Worm (Caenorhabditis elegans) whole organism, early embryonic: ENCODE measurements around the gene srz-82.
"Not testable (repeated sequence)": the region's sequence is repeated elsewhere in the genome, so short reads cannot be mapped to it uniquely, and the experiment has no call there.

ENCODE experiments used
- B0310.2 ChIP-seq: sonication (generic microtip); optimal IDR thresholded peaks from 2 replicates; lab custom pipeline; 2016; ENCODE audit warnings: mild to moderate bottlenecking, missing genetic modification characterization, missing compliant biosample characterization
- F13C5.2 ChIP-seq: sonication (generic microtip); optimal IDR thresholded peaks from 2 replicates; lab custom pipeline; 2017; ENCODE audit warnings: mild to moderate bottlenecking, missing genetic modification characterization, inconsistent platforms, missing compliant biosample characterization
- aly-1 ChIP-seq: sonication (generic microtip); optimal IDR thresholded peaks from 2 replicates; lab custom pipeline; 2016; ENCODE audit warnings: missing genetic modification characterization, missing compliant biosample characterization
- ama-1 ChIP-seq: fragments of 150-350 bp; optimal IDR thresholded peaks from 2 replicates; lab custom pipeline; 2014
- ceh-13 ChIP-seq: fragments of 200-800 bp; sonication (Bioruptor generic); optimal IDR thresholded peaks from 2 replicates; lab custom pipeline; 2018; ENCODE audit warnings: mild to moderate bottlenecking, missing genetic modification characterization, missing compliant biosample characterization
- ceh-36 ChIP-seq: sonication (generic microtip); optimal IDR thresholded peaks from 2 replicates; lab custom pipeline; 2016; ENCODE audit warnings: missing genetic modification characterization, inconsistent platforms, missing compliant biosample characterization
- ets-7 ChIP-seq: sonication (generic microtip); optimal IDR thresholded peaks from 2 replicates; lab custom pipeline; 2016; ENCODE audit warnings: missing genotype, missing genetic modification characterization, missing compliant biosample characterization
- flt-1 ChIP-seq: fragments of 200-800 bp; sonication (Bioruptor generic); IDR thresholded peaks from 2 replicates; pipeline ENCODE4 v1.3.6; 2022; ENCODE audit warnings: missing genetic modification characterization, missing compliant biosample characterization
- hmbx-1 ChIP-seq: sonication (generic microtip); optimal IDR thresholded peaks from 2 replicates; lab custom pipeline; 2016; ENCODE audit warnings: mild to moderate bottlenecking, missing genetic modification characterization, missing compliant biosample characterization
- hmg-4 ChIP-seq: fragments of 200-800 bp; sonication (Bioruptor generic); optimal IDR thresholded peaks from 2 replicates; lab custom pipeline; 2018; ENCODE audit warnings: mild to moderate bottlenecking, missing genetic modification characterization, missing compliant biosample characterization
- hnd-1 ChIP-seq: sonication (generic microtip); optimal IDR thresholded peaks from 2 replicates; lab custom pipeline; 2016; ENCODE audit warnings: missing genetic modification characterization, missing compliant biosample characterization
- pes-1 ChIP-seq: fragments of 200-800 bp; sonication (Bioruptor generic); IDR thresholded peaks from 2 replicates; pipeline ENCODE4 v1.3.6; 2022; ENCODE audit warnings: missing genetic modification reagents, missing genetic modification characterization, missing compliant biosample characterization
- scrt-1 ChIP-seq: fragments of 200-800 bp; sonication (Bioruptor generic); IDR thresholded peaks from 2 replicates; pipeline ENCODE4 v1.3.6; 2022; ENCODE audit warnings: missing genetic modification characterization, missing compliant biosample characterization
- sea-1 ChIP-seq: fragments of 200-800 bp; sonication (Bioruptor generic); conservative IDR thresholded peaks from 2 replicates; pipeline ENCODE4 v1.3.6; 2022; ENCODE audit warnings: missing genetic modification characterization, missing compliant biosample characterization
- tbx-11 ChIP-seq: fragments of 200-800 bp; sonication (Bioruptor generic); IDR thresholded peaks from 2 replicates; pipeline ENCODE4 v1.3.6; 2022; ENCODE audit warnings: missing genetic modification characterization, missing compliant biosample characterization
- tbx-37 ChIP-seq: fragments of 200-800 bp; sonication (Bioruptor generic); conservative IDR thresholded peaks from 2 replicates; pipeline ENCODE4 v1.3.6; 2022; ENCODE audit warnings: missing genetic modification reagents, missing genetic modification characterization, missing compliant biosample characterization
- tra-4 ChIP-seq: sonication (generic microtip); optimal IDR thresholded peaks from 2 replicates; lab custom pipeline; 2017; ENCODE audit warnings: missing genetic modification characterization, missing compliant biosample characterization

Gene srz-82

ce11 chrIV:3482195-3482959, at the start of gene srz-82:
Gene srz-82 (plus strand): TSS chrIV:3482895.
- TF ChIP-seq hnd-1 (tag; lab: Kevin White, UChicago) = no peak
- TF ChIP-seq aly-1 (tag; lab: Kevin White, UChicago) = no peak
- no peak for TF ChIP-seq flt-1
- TF ChIP-seq ets-7 (tag; lab: Kevin White, UChicago) = no peak
- TF ChIP-seq ama-1 = no peak
- TF ChIP-seq pes-1 = no peak
- TF ChIP-seq scrt-1 (GFP tag; lab: Robert Waterston, UW) = no peak
- no peak for TF ChIP-seq tbx-11 (GFP tag; lab: Robert Waterston, UW)
- TF ChIP-seq B0310.2 (tag; lab: Kevin White, UChicago) = no peak
- no peak for TF ChIP-seq hmbx-1 (tag; lab: Kevin White, UChicago)
- TF ChIP-seq F13C5.2 = no peak
- TF ChIP-seq ceh-36 (tag; lab: Kevin White, UChicago) = no peak
- no peak for TF ChIP-seq tbx-37 (GFP tag; lab: Robert Waterston, UW)
- TF ChIP-seq hmg-4 (GFP tag; lab: Kevin White, UChicago) = no peak
- TF ChIP-seq ceh-13 (GFP tag; lab: Kevin White, UChicago) = no peak
- TF ChIP-seq tra-4 = no peak
- no peak for TF ChIP-seq sea-1 (GFP tag; lab: Robert Waterston, UW)

- TF ChIP-seq pes-1; hmg-4 (GFP tag; lab: Kevin White, UChicago); sea-1 (GFP tag; lab: Robert Waterston, UW): not testable (repeated sequence)
Observed at ce11 chrIV:3433387-3433786, 49.3 kb upstream of the srz-82 start, which contains the start of gene C04C3.7. Gene C04C3.7 (minus strand): TSS chrIV:3433487.

DNA sequence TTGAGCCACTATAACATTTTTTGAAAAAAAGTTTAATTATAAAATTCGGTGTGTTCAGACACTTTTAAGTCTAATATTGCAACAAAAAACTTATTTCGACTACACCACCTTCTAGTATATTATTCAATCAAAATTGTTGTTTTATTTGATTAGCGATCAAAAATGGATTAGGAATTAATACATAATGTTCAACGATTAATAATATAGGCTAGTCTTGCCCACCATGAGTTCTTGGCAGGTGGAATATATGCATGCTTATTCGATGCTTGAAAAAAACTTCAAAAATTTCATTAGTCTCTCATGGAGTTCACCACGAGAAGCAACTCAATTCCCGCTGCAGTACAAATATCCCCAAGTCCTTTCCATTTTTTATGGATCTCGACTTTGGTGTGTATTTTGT, 46.7 kb upstream of the srz-82 start, which contains the start of gene srz-32:
srz-32 (plus strand) TSS at position 301 of the 400 bp plus-strand sequence.
- TF ChIP-seq ceh-13 (GFP tag; lab: Kevin White, UChicago) (no peak), hmg-4 (GFP tag; lab: Kevin White, UChicago) (no peak), sea-1 (GFP tag; lab: Robert Waterston, UW) (no peak), ceh-36 (tag; lab: Kevin White, UChicago) (no peak), scrt-1 (GFP tag; lab: Robert Waterston, UW) (no peak), ama-1 (no peak), aly-1 (tag; lab: Kevin White, UChicago) (no peak), pes-1 (no peak), tra-4 (no peak), tbx-11 (GFP tag; lab: Robert Waterston, UW) (no peak)

DNA sequence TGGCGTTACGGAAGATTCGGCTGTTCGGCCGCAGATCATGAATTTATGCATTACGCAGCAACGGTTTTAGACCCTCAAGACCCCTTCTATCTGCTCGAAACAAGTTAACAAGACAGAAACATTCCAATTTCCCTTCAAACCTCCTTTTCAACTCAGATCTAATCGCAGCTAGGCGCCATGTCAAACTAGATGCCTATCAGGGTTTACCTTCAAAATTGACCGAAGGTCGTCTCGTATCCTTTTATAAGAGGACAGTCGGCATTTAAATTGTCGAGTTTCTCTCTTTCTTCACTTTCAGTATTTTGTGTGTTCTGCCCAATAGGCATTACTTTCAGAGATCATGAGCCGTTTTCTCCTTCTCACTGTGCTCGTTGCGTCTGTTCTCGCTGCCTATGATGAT, 44.7 kb upstream of the srz-82 start, which contains the start of gene grd-13:
grd-13 (plus strand) TSS at position 291 of the 400 bp plus-strand sequence.
- TF ChIP-seq flt-1 (no peak), B0310.2 (tag; lab: Kevin White, UChicago) (no peak), hmg-4 (GFP tag; lab: Kevin White, UChicago) (no peak), tbx-37 (GFP tag; lab: Robert Waterston, UW) (no peak), ets-7 (tag; lab: Kevin White, UChicago) (no peak), aly-1 (tag; lab: Kevin White, UChicago) (no peak), ceh-36 (tag; lab: Kevin White, UChicago) (no peak)

DNA sequence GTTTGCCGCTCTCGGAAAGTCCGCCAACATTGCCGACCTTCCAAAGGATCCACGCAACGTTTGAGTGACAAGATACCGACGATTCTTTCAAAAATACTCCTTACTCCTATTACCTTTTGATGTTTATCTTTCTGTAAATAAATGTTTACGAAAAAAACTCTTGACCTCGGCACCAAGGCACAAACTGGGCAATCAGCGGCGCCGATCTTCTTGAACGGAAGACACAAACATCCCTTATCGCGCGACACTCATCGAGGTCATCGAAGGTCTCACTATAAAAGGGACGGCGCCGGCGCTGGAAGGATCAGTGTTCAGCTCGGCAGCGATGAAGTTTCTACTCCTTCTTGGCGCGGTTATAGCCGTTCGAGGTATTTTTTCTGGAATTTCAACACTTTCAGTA, 43.3 kb upstream of the srz-82 start, which contains the start of gene grd-3:
grd-3 (plus strand) TSS at position 302 of the 400 bp plus-strand sequence.
- no peak for TF ChIP-seq B0310.2 (tag; lab: Kevin White, UChicago)
- TF ChIP-seq hmg-4 (GFP tag; lab: Kevin White, UChicago) = no peak
- TF ChIP-seq pes-1 = no peak
- TF ChIP-seq hmbx-1 (tag; lab: Kevin White, UChicago) = no peak
- TF ChIP-seq tbx-37 (GFP tag; lab: Robert Waterston, UW) = no peak
- TF ChIP-seq ceh-13 (GFP tag; lab: Kevin White, UChicago) = no peak
- no peak for TF ChIP-seq ceh-36 (tag; lab: Kevin White, UChicago)
- TF ChIP-seq ama-1 = no peak
- no peak for TF ChIP-seq sea-1 (GFP tag; lab: Robert Waterston, UW)
- no peak for TF ChIP-seq hnd-1 (tag; lab: Kevin White, UChicago)
- no peak for TF ChIP-seq aly-1 (tag; lab: Kevin White, UChicago)
- no peak for TF ChIP-seq F13C5.2
- TF ChIP-seq scrt-1 (GFP tag; lab: Robert Waterston, UW) = no peak
- TF ChIP-seq tbx-11 (GFP tag; lab: Robert Waterston, UW) = no peak
- TF ChIP-seq tra-4 = no peak
- TF ChIP-seq flt-1 = no peak
- no peak for TF ChIP-seq ets-7 (tag; lab: Kevin White, UChicago)

DNA sequence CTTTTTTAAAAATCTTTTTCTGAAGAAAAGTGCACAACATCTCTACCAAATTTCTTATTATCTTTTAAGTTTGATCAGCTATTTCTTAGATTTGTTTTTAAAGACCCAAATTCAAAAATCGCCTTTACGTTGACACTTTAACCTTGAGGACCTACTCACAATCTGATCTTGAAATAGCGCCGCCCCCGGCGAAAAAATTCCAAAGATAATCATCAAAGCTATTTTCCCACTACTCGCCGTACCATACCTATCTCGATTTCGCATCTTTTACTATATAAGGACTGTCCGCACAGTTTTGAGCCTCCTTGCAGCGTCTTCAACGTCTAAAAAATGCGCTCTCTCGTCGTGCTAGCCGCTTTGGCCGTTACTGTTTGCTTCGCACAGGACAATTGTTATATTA, 41.8 kb upstream of the srz-82 start, which contains the start of gene grd-10:
grd-10 (plus strand) TSS at position 208 of the 400 bp plus-strand sequence.
- TF ChIP-seq tbx-11 (GFP tag; lab: Robert Waterston, UW) (no peak), hmbx-1 (tag; lab: Kevin White, UChicago) (no peak), tbx-37 (GFP tag; lab: Robert Waterston, UW) (no peak), F13C5.2 (no peak), aly-1 (tag; lab: Kevin White, UChicago) (no peak), sea-1 (GFP tag; lab: Robert Waterston, UW) (no peak), tra-4 (no peak), scrt-1 (GFP tag; lab: Robert Waterston, UW) (no peak), ceh-13 (GFP tag; lab: Kevin White, UChicago) (no peak), pes-1 (no peak), hmg-4 (GFP tag; lab: Kevin White, UChicago) (no peak), B0310.2 (tag; lab: Kevin White, UChicago) (no peak), flt-1 (no peak), ceh-36 (tag; lab: Kevin White, UChicago) (no peak), ama-1 (no peak), hnd-1 (tag; lab: Kevin White, UChicago) (no peak), ets-7 (tag; lab: Kevin White, UChicago) (no peak)

- TF ChIP-seq ama-1 (no peak), ceh-36 (tag; lab: Kevin White, UChicago) (no peak), hmbx-1 (tag; lab: Kevin White, UChicago) (no peak), tbx-11 (GFP tag; lab: Robert Waterston, UW) (no peak), hnd-1 (tag; lab: Kevin White, UChicago) (no peak), ets-7 (tag; lab: Kevin White, UChicago) (no peak), flt-1 (no peak), sea-1 (GFP tag; lab: Robert Waterston, UW) (no peak), scrt-1 (GFP tag; lab: Robert Waterston, UW) (no peak), hmg-4 (GFP tag; lab: Kevin White, UChicago) (no peak), tra-4 (no peak), ceh-13 (GFP tag; lab: Kevin White, UChicago) (no peak), F13C5.2 (no peak), tbx-37 (GFP tag; lab: Robert Waterston, UW) (no peak), aly-1 (tag; lab: Kevin White, UChicago) (no peak), B0310.2 (tag; lab: Kevin White, UChicago) (no peak), pes-1 (no peak)
Observed at ce11 chrIV:3442513-3442912, 40.2 kb upstream of the srz-82 start.
